Worm (Caenorhabditis elegans): ENCODE results near the gene F43H9.3.
A peak's percentile ranks its signal among the peaks of the same experiment; 100 is the strongest.

F43H9.3 gene

DNA sequence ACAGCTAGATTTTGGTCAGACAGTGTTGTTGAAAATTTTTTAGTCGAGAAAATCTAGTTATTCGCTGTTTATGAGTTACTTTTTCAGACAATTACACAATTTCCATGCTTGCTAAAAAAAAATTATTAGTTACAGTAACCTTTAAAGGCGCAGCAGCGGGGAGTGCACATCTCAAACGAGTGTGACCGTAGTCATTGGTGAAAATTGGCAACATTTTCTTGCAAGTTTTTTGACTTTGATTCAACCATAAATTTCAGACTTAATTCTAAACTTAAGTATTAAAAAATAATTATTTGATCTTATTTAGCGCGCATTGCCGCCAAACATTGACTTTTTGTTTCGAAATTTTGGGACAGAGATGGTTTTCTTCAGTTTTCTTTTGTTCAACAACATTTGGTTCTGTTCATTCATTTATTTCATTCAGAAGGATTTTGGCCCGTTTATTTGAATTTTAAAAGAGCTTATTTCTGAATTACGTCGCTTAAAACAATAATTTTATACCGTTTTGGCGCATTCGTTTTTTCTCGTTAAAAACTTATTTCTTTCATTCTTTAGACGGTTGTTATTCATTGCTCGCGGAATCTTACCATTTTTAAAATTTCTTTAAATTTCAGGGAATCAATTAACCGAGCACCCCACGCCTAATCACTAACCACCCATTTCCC is 4.2 kb upstream of the F43H9.3 start, which contains the start of gene oma-2 (continued):
- TF ChIP-seq K11D2.4 (GFP tag; IDR thresholded peaks at IDR 0.05) (no peak), T26A5.8 (tag; optimal IDR thresholded peaks at IDR 0.05) (no peak), bed-2 (GFP tag; IDR thresholded peaks at IDR 0.05) (no peak), attf-6 (GFP tag; IDR thresholded peaks at IDR 0.05) (no peak), let-607 (tag; optimal IDR thresholded peaks at IDR 0.05) (no peak), ets-4 (GFP tag; optimal IDR thresholded peaks at IDR 0.05) (no peak), B0035.1 (tag; optimal IDR thresholded peaks at IDR 0.05) (no peak), mes-4 (tag; optimal IDR thresholded peaks at IDR 0.05) (no peak), nhr-27 (tag; optimal IDR thresholded peaks at IDR 0.05) (no peak), akir-1 (GFP tag; optimal IDR thresholded peaks at IDR 0.05) (no peak), lin-26 (GFP tag; IDR thresholded peaks at IDR 0.05) (no peak), ceh-40 (GFP tag; IDR thresholded peaks at IDR 0.05) (no peak), F37B4.10 (GFP tag; IDR thresholded peaks at IDR 0.05) (no peak), ztf-28 (GFP tag; IDR thresholded peaks at IDR 0.05) (no peak), ztf-25 (GFP tag; IDR thresholded peaks at IDR 0.05) (no peak), ztf-26 (tag; optimal IDR thresholded peaks at IDR 0.05) (no peak), pbrm-1 (GFP tag; IDR thresholded peaks at IDR 0.05) (peak; percentile 37; the same call in 1 of the 2 replicates), unc-62 (GFP tag; optimal IDR thresholded peaks at IDR 0.05) (no peak), rcor-1 (GFP tag; IDR thresholded peaks at IDR 0.05) (peak; percentile 49), aptf-2 (GFP tag; conservative IDR thresholded peaks at IDR 0.05) (no peak), ztf-6 (GFP tag; IDR thresholded peaks at IDR 0.05) (no peak), Y79H2A.3 (GFP tag; conservative IDR thresholded peaks at IDR 0.05) (no peak), pha-4 (tag; optimal IDR thresholded peaks at IDR 0.05) (no peak), mel-28 (tag; optimal IDR thresholded peaks at IDR 0.05; ENCODE audit: borderline replicate concordance) (no peak), ztf-3 (GFP tag; optimal IDR thresholded peaks at IDR 0.05) (no peak), somi-1 (GFP tag; optimal IDR thresholded peaks at IDR 0.05) (no peak), Y95B8A.8 (GFP tag; IDR thresholded peaks at IDR 0.05) (0 out of 2 replicates have a peak, but pooled peaks have one; percentile 47), snpc-1.1 (tag; optimal IDR thresholded peaks at IDR 0.05; ENCODE audit: insufficient read depth) (peak; percentile 23), efl-1 (GFP tag; optimal IDR thresholded peaks at IDR 0.05) (peak; percentile 82), F57A8.1 (GFP tag; optimal IDR thresholded peaks at IDR 0.05) (no peak), hrde-1 (tag; optimal IDR thresholded peaks at IDR 0.05; ENCODE audit: borderline replicate concordance) (no peak), tbp1 (GFP tag; optimal IDR thresholded peaks at IDR 0.05) (peak; percentile 28), Y67H2A.10 (GFP tag; conservative IDR thresholded peaks at IDR 0.05) (no peak), hlh-26 (GFP tag; conservative IDR thresholded peaks at IDR 0.05) (no peak), aptf-3 (GFP tag; IDR thresholded peaks at IDR 0.05) (no peak), B0336.3 (GFP tag; IDR thresholded peaks at IDR 0.05) (no peak), B0261.1 (tag; optimal IDR thresholded peaks at IDR 0.05) (no peak), ceh-100 (GFP tag; IDR thresholded peaks at IDR 0.05) (no peak), lag-1 (GFP tag; IDR thresholded peaks at IDR 0.05) (no peak), zfh-2 (GFP tag; conservative IDR thresholded peaks at IDR 0.05) (no peak), cebp-2 (GFP tag; IDR thresholded peaks at IDR 0.05) (no peak), ceh-27 (GFP tag; optimal IDR thresholded peaks at IDR 0.05) (no peak), hlh-12 (tag; optimal IDR thresholded peaks at IDR 0.05) (no peak), nfya-1 (tag; optimal IDR thresholded peaks at IDR 0.05; ENCODE audit: borderline replicate concordance, insufficient read depth) (no peak), ZK185.1 (tag; optimal IDR thresholded peaks at IDR 0.05; ENCODE audit: poor library complexity, severe bottlenecking) (peak; percentile 18), nhr-120 (GFP tag; IDR thresholded peaks at IDR 0.05) (no peak), tbx-9 (tag; optimal IDR thresholded peaks at IDR 0.05; ENCODE audit: borderline replicate concordance) (no peak), B0019.2 (GFP tag; conservative IDR thresholded peaks at IDR 0.05) (0 out of 2 replicates have a peak, but pooled peaks have one; percentile 22)

All from whole organism, young adult.